Worm (Caenorhabditis elegans) whole organism, L2 larva: ENCODE results near the gene R07E4.5.

Experiments
- C34F6.9 ChIP-seq: fragments of 150-350 bp; optimal IDR thresholded peaks from 2 replicates; lab custom pipeline; 2014; ENCODE audit warnings: missing biosample characterization, missing genetic modification characterization
- F13H6.1 ChIP-seq: sonication (generic microtip); optimal IDR thresholded peaks from 2 replicates; lab custom pipeline; 2016; ENCODE audit warnings: missing genetic modification characterization, missing compliant biosample characterization
- R02D3.7 ChIP-seq: fragments of 150-350 bp; optimal IDR thresholded peaks from 2 replicates; lab custom pipeline; 2014; ENCODE audit warnings: missing biosample characterization, missing genetic modification characterization
- Y55F3AM.14 ChIP-seq: fragments of 200-800 bp; sonication (Bioruptor generic); optimal IDR thresholded peaks from 2 replicates; lab custom pipeline; 2018; ENCODE audit warnings: mild to moderate bottlenecking, missing genetic modification characterization, missing compliant biosample characterization
- ZK546.5 ChIP-seq: sonication (generic microtip); optimal IDR thresholded peaks from 2 replicates; lab custom pipeline; 2017; ENCODE audit warnings: missing biosample characterization, missing genetic modification characterization
- alr-1 ChIP-seq: fragments of 150-350 bp; optimal IDR thresholded peaks from 2 replicates; lab custom pipeline; 2014; ENCODE audit warnings: missing biosample characterization, missing genetic modification characterization
- aly-2 ChIP-seq: fragments of 150-350 bp; optimal IDR thresholded peaks from 2 replicates; lab custom pipeline; 2014; ENCODE audit warnings: missing biosample characterization, missing genetic modification characterization
- ama-1 ChIP-seq: fragments of 150-350 bp; optimal IDR thresholded peaks from 2 replicates; lab custom pipeline; 2018; ENCODE audit warnings: inconsistent platforms
- blmp-1 ChIP-seq: sonication (generic microtip); optimal IDR thresholded peaks from 2 replicates; lab custom pipeline; 2017; ENCODE audit warnings: missing genetic modification characterization, mild to moderate bottlenecking, missing compliant biosample characterization, antibody characterized with exemption, moderate library complexity; ENCODE audit not compliant: insufficient read depth
- ceh-16 ChIP-seq: fragments of 150-350 bp; optimal IDR thresholded peaks from 2 replicates; lab custom pipeline; 2014; ENCODE audit warnings: missing biosample characterization, missing genetic modification characterization
- ceh-82 ChIP-seq: fragments of 150-350 bp; optimal IDR thresholded peaks from 2 replicates; lab custom pipeline; 2014; ENCODE audit warnings: missing biosample characterization, missing genetic modification characterization
- crh-2 ChIP-seq: sonication (generic microtip); optimal IDR thresholded peaks from 2 replicates; lab custom pipeline; 2017; ENCODE audit warnings: missing biosample characterization, missing genetic modification characterization
- dmd-4 ChIP-seq: sonication (generic microtip); optimal IDR thresholded peaks from 2 replicates; lab custom pipeline; 2017; ENCODE audit warnings: missing biosample characterization, missing genetic modification characterization
- egl-27 ChIP-seq: sonication (generic microtip); optimal IDR thresholded peaks from 3 replicates; lab custom pipeline; 2017; ENCODE audit warnings: missing biosample characterization, missing genetic modification reagents, missing genetic modification characterization
- fos-1 ChIP-seq: fragments of 150-350 bp; optimal IDR thresholded peaks from 2 replicates; lab custom pipeline; 2014; ENCODE audit warnings: missing biosample characterization, missing genetic modification characterization
- gmeb-1 ChIP-seq: fragments of 150-350 bp; optimal IDR thresholded peaks from 2 replicates; lab custom pipeline; 2014; ENCODE audit warnings: missing biosample characterization, missing genetic modification characterization
- lin-11 ChIP-seq: fragments of 150-350 bp; sonication (generic microtip); optimal IDR thresholded peaks from 2 replicates; lab custom pipeline; 2014; ENCODE audit warnings: missing biosample characterization, missing genetic modification characterization, inconsistent platforms, mixed read lengths
- lsy-2 ChIP-seq, 2 experiments: fragments of 150-350 bp in 1 of 2; sonication (generic microtip) in 1 of 2; optimal IDR thresholded peaks; 2 replicates each; lab custom pipeline; 2014 to 2017; ENCODE audit warnings: missing biosample characterization in 2 of 2, missing genetic modification characterization in 2 of 2
- mab-5 ChIP-seq: fragments of 150-350 bp; optimal IDR thresholded peaks from 2 replicates; lab custom pipeline; 2014; ENCODE audit warnings: missing biosample characterization, missing genetic modification characterization
- mbf-1 ChIP-seq: sonication (generic microtip); optimal IDR thresholded peaks from 2 replicates; lab custom pipeline; 2017; ENCODE audit warnings: missing biosample characterization, missing genetic modification characterization
- mdl-1 ChIP-seq, 2 experiments: fragments of 150-350 bp in 1 of 2; sonication (generic microtip) in 1 of 2; optimal IDR thresholded peaks; 2 replicates each; lab custom pipeline; 2017; ENCODE audit warnings: missing biosample characterization in 2 of 2, missing genetic modification characterization in 2 of 2
- nhr-11 ChIP-seq: fragments of 150-350 bp; optimal IDR thresholded peaks from 2 replicates; lab custom pipeline; 2014; ENCODE audit warnings: missing biosample characterization, missing genetic modification characterization
- nhr-21 ChIP-seq: fragments of 150-350 bp; optimal IDR thresholded peaks from 2 replicates; lab custom pipeline; 2014; ENCODE audit warnings: missing biosample characterization, missing genetic modification characterization
- nhr-23 ChIP-seq: fragments of 150-350 bp; optimal IDR thresholded peaks from 2 replicates; lab custom pipeline; 2014; ENCODE audit warnings: missing biosample characterization, missing genetic modification reagents, missing genetic modification characterization
- nhr-237 ChIP-seq: fragments of 150-350 bp; optimal IDR thresholded peaks from 2 replicates; lab custom pipeline; 2014; ENCODE audit warnings: missing biosample characterization, missing genetic modification characterization
- nhr-25 ChIP-seq: fragments of 150-350 bp; sonication (generic microtip); optimal IDR thresholded peaks from 3 replicates; lab custom pipeline; 2014; ENCODE audit warnings: missing biosample characterization, missing genetic modification characterization
- nhr-77 ChIP-seq: fragments of 150-350 bp; optimal IDR thresholded peaks from 2 replicates; lab custom pipeline; 2014; ENCODE audit warnings: missing biosample characterization, missing genetic modification characterization
- peb-1 ChIP-seq: fragments of 150-350 bp; optimal IDR thresholded peaks from 2 replicates; lab custom pipeline; 2014; ENCODE audit warnings: missing biosample characterization, missing genetic modification characterization
- skn-1 ChIP-seq: sonication (generic microtip); optimal IDR thresholded peaks from 2 replicates; lab custom pipeline; 2017; ENCODE audit warnings: missing biosample characterization, missing genetic modification characterization
- sma-3 ChIP-seq: sonication (generic microtip); optimal IDR thresholded peaks from 2 replicates; lab custom pipeline; 2016; ENCODE audit warnings: missing genetic modification reagents, missing genetic modification characterization, missing compliant biosample characterization
- sma-9 ChIP-seq, 2 experiments: fragments of 150-350 bp in 1 of 2; sonication (generic microtip) in 1 of 2; optimal IDR thresholded peaks; 2 replicates each; lab custom pipeline; 2014 to 2016; ENCODE audit warnings: missing genetic modification characterization in 2 of 2, mild to moderate bottlenecking in 1 of 2, missing biosample characterization in 1 of 2, missing compliant biosample characterization in 1 of 2, missing genetic modification reagents in 1 of 2, moderate library complexity in 1 of 2
- snpc-4 ChIP-seq: fragments of 150-350 bp; optimal IDR thresholded peaks from 2 replicates; lab custom pipeline; 2014; ENCODE audit warnings: missing biosample characterization, missing genetic modification characterization
- unc-39 ChIP-seq: fragments of 150-350 bp; optimal IDR thresholded peaks from 2 replicates; lab custom pipeline; 2014; ENCODE audit warnings: missing biosample characterization, missing genetic modification characterization
- unc-62 ChIP-seq: fragments of 150-350 bp; optimal IDR thresholded peaks from 2 replicates; lab custom pipeline; 2014; ENCODE audit warnings: missing biosample characterization, missing genetic modification reagents, missing genetic modification characterization
- zag-1 ChIP-seq: fragments of 150-350 bp; optimal IDR thresholded peaks from 2 replicates; lab custom pipeline; 2014; ENCODE audit warnings: missing biosample characterization, missing genetic modification characterization
- ztf-1 ChIP-seq: fragments of 200-800 bp; sonication (Bioruptor generic); conservative IDR thresholded peaks from 2 replicates; pipeline ENCODE4 v1.3.6; 2022; ENCODE audit warnings: missing genetic modification characterization, missing compliant biosample characterization
- ztf-11 ChIP-seq: sonication (generic microtip); optimal IDR thresholded peaks from 2 replicates; lab custom pipeline; 2017; ENCODE audit warnings: missing biosample characterization, missing genetic modification characterization

The R07E4.5 gene

DNA sequence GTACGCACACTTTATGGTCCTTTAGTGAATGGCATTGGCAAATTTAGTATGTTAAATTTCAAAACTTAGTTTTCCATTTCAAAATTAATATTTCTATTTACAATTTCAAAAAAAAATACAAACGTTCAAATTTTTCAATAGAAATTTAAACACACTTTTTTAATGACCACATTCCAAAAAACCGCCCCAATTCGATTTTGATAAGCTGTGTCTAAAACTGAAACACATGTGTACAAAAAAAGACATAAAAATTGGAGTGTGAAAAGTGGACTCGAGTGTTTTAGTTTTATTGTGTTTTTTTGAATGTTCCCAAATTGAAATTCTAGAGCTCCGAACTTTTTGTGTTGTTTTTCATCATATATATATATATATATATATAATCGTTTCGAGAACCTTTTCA lies 22.8 kb upstream of the R07E4.5 start:
- no peak for TF ChIP-seq zag-1 (tag; lab: Kevin White, UChicago)
- TF ChIP-seq mbf-1, result no peak
- TF ChIP-seq egl-27 (tag; lab: Kevin White, UChicago), result no peak
- TF ChIP-seq ztf-1 (GFP tag; lab: Robert Waterston, UW), result no peak
- TF ChIP-seq ceh-82 (tag; lab: Kevin White, UChicago), result no peak
- no peak for TF ChIP-seq nhr-21

DNA sequence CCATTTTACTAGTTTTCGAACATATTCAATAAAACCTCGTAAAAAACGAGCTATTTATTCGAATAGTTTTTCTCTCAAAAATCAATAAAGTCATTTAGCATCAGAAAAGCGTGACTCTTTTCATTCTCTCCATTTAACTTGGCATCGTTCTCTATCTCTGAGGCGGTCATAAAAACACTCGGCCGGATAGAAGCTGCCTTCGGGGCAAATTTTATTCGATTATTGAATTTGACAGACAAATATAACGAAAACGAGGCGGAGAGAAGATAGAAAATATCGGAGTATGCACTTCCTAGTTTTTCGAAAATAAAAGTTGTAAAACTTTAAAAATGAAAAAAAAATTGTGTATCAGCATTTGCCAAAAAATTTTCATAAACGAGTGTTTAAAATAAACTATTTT lies 22.3 kb upstream of the R07E4.5 start:
- TF ChIP-seq crh-2 (tag; lab: Kevin White, UChicago) (peak; percentile 8), unc-62 (no peak), ZK546.5 (tag; lab: Kevin White, UChicago) (no peak), lsy-2 (tag; optimal IDR thresholded peaks at IDR 0.05; lab: Kevin White, UChicago) (no peak), nhr-25 (tag; lab: Kevin White, UChicago) (no peak), C34F6.9 (peak; percentile 3), unc-39 (tag; lab: Kevin White, UChicago) (no peak)

DNA sequence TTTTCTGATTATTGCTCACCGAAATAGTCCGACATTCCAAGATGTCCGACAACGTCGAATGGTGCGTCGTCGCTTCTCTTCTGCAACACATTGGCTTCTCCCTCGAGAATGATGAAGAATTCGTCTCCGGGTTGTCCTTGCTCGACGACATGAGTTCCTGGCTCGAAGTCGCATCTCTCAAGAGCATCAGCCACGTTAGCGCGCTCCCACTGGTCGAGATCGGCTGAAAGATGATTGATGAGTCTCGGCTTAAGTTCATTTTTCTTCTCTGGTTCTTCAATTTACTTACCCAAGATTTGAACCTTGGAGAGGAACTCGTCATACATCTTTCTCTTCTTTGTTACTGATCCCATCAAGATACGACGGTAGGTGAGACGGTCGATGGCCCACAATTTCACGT lies 19.2 kb upstream of the R07E4.5 start:
- TF ChIP-seq ztf-1 (GFP tag; lab: Robert Waterston, UW) (no peak), nhr-77 (tag; lab: Kevin White, UChicago) (no peak), mab-5 (peak; percentile 40), nhr-237 (tag; lab: Kevin White, UChicago) (no peak)

DNA sequence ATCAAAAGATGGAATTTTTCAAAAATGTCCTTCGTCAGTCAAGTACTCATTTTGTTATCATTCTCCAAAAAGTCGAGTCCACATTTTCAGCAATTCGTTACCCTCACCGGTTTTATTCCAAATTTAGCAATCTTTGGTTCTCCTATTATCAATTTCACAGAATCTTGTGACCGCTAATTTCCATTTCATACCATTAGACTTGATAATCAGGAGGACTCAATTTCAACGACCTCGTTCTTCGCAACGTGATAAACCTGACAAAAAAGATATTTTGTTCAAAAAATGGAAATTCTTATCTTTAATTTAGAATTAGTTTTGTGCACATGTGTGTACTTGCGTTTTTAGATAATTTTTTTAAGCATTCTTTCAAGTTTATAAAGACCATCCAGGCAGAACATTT lies 9.6 kb upstream of the R07E4.5 start:
- TF ChIP-seq mdl-1 (tag; optimal IDR thresholded peaks at IDR 0.05; lab: Kevin White, UChicago) (no peak), fos-1 (tag; lab: Kevin White, UChicago) (peak; percentile 16), sma-9 (GFP tag; optimal IDR thresholded peaks at IDR 0.05; lab: Kevin White, UChicago) (peak; percentile 42), sma-9 (tag; optimal IDR thresholded peaks at IDR 0.05; lab: Kevin White, UChicago) (no peak), ztf-11 (tag; lab: Kevin White, UChicago) (no peak), gmeb-1 (tag; lab: Kevin White, UChicago) (peak; percentile 41), peb-1 (no peak), R02D3.7 (tag; lab: Kevin White, UChicago) (no peak), lsy-2 (tag; optimal IDR thresholded peaks at IDR 0.05; lab: Kevin White, UChicago) (no peak), aly-2 (tag; lab: Kevin White, UChicago) (no peak)

DNA sequence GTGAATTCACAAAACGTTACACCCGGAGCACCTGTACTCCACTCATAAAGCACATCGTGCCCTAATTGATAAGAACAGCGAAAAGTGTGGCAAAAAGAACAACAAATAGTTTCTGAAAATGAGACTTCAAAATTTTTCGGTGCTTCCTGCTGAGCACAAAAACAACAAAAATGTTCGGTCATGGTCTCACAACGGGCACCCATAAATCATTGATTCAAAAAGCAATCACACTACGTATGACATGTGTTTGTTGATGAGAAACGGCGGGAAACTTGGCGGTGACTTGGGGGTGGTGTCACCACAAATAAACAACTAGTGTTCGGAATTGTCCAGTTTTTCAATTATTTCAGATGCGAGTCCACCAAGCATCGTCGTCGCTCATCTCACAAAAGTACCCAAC lies 7.9 kb upstream of the R07E4.5 start:
- no peak for TF ChIP-seq sma-9 (GFP tag; optimal IDR thresholded peaks at IDR 0.05; lab: Kevin White, UChicago)
- no peak for TF ChIP-seq sma-9 (tag; optimal IDR thresholded peaks at IDR 0.05; lab: Kevin White, UChicago)
- TF ChIP-seq F13H6.1 (tag; lab: Kevin White, UChicago), result no peak
- no peak for TF ChIP-seq ama-1
- no peak for TF ChIP-seq gmeb-1 (tag; lab: Kevin White, UChicago)
- no peak for TF ChIP-seq ztf-11 (tag; lab: Kevin White, UChicago)
- no peak for TF ChIP-seq nhr-25 (tag; lab: Kevin White, UChicago)
- no peak for TF ChIP-seq nhr-21
- no peak for TF ChIP-seq crh-2 (tag; lab: Kevin White, UChicago)
- TF ChIP-seq Y55F3AM.14 (GFP tag; lab: Kevin White, UChicago), result no peak
- no peak for TF ChIP-seq ztf-1 (GFP tag; lab: Robert Waterston, UW)
- TF ChIP-seq ZK546.5 (tag; lab: Kevin White, UChicago), result no peak
- TF ChIP-seq nhr-11 (tag; lab: Kevin White, UChicago), result no peak
- TF ChIP-seq unc-62, result no peak
- TF ChIP-seq sma-3 (GFP tag; lab: Kevin White, UChicago), result no peak
- TF ChIP-seq ceh-16 (tag; lab: Kevin White, UChicago), result no peak
- TF ChIP-seq alr-1 (tag; lab: Kevin White, UChicago), result no peak
- no peak for TF ChIP-seq zag-1 (tag; lab: Kevin White, UChicago)
- no peak for TF ChIP-seq mbf-1
- no peak for TF ChIP-seq egl-27 (tag; lab: Kevin White, UChicago)

DNA sequence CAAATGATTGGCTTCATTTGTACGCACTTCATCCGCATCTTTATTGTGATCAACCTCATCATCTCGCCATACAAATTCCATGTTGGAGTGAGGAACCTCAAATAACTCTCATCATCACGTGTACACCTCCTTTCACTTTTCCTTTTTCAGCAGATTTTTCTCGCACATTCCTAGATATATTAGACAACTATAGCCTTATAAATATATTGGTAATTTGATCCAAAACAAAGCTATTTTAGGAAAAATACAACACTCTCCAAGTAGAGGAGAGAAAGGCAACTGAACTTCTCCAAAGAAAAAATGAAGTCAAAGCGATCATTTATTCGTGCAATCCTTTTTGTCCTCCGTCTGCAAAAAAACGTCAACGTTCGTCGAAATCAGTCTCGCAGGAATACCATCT lies 5.8 kb upstream of the R07E4.5 start, which contains the start of gene R07E4.1:
R07E4.1 (plus strand) TSS at position 301 of the 400 bp plus-strand sequence.
- no peak for TF ChIP-seq aly-2 (tag; lab: Kevin White, UChicago)
- TF ChIP-seq egl-27 (tag; lab: Kevin White, UChicago), result no peak
- TF ChIP-seq dmd-4 (tag; lab: Kevin White, UChicago), result no peak
- TF ChIP-seq nhr-23, result no peak
- TF ChIP-seq snpc-4 (tag; lab: Kevin White, UChicago), result no peak
- no peak for TF ChIP-seq lin-11 (tag; lab: Kevin White, UChicago)
- no peak for TF ChIP-seq ztf-11 (tag; lab: Kevin White, UChicago)
- no peak for TF ChIP-seq sma-9 (GFP tag; optimal IDR thresholded peaks at IDR 0.05; lab: Kevin White, UChicago)
- TF ChIP-seq sma-9 (tag; optimal IDR thresholded peaks at IDR 0.05; lab: Kevin White, UChicago), result no peak
- no peak for TF ChIP-seq nhr-77 (tag; lab: Kevin White, UChicago)
- TF ChIP-seq skn-1 (tag; lab: Kevin White, UChicago), result no peak
- no peak for TF ChIP-seq ceh-82 (tag; lab: Kevin White, UChicago)
- no peak for TF ChIP-seq nhr-237 (tag; lab: Kevin White, UChicago)
- TF ChIP-seq ama-1, result no peak
- no peak for TF ChIP-seq blmp-1 (tag; lab: Kevin White, UChicago)
- no peak for TF ChIP-seq nhr-21
- TF ChIP-seq ceh-16 (tag; lab: Kevin White, UChicago), result no peak
- TF ChIP-seq unc-39 (tag; lab: Kevin White, UChicago), result no peak
- no peak for TF ChIP-seq R02D3.7 (tag; lab: Kevin White, UChicago)
- no peak for TF ChIP-seq mbf-1
